Worm (Caenorhabditis elegans) whole organism, early embryonic: ENCODE data around the gene ZK632.12.

Experiments used
- B0310.2 ChIP-seq: sonication (generic microtip); optimal IDR thresholded peaks from 2 replicates; lab custom pipeline; 2016; ENCODE audit warnings: mild to moderate bottlenecking, missing genetic modification characterization, missing compliant biosample characterization
- aly-1 ChIP-seq: sonication (generic microtip); optimal IDR thresholded peaks from 2 replicates; lab custom pipeline; 2016; ENCODE audit warnings: missing genetic modification characterization, missing compliant biosample characterization
- ama-1 ChIP-seq: fragments of 150-350 bp; optimal IDR thresholded peaks from 2 replicates; lab custom pipeline; 2014
- ceh-13 ChIP-seq: fragments of 200-800 bp; sonication (Bioruptor generic); optimal IDR thresholded peaks from 2 replicates; lab custom pipeline; 2018; ENCODE audit warnings: mild to moderate bottlenecking, missing genetic modification characterization, missing compliant biosample characterization
- ceh-36 ChIP-seq: sonication (generic microtip); optimal IDR thresholded peaks from 2 replicates; lab custom pipeline; 2016; ENCODE audit warnings: missing genetic modification characterization, inconsistent platforms, missing compliant biosample characterization
- flt-1 ChIP-seq: fragments of 200-800 bp; sonication (Bioruptor generic); IDR thresholded peaks from 2 replicates; pipeline ENCODE4 v1.3.6; 2022; ENCODE audit warnings: missing genetic modification characterization, missing compliant biosample characterization
- hmg-4 ChIP-seq: fragments of 200-800 bp; sonication (Bioruptor generic); optimal IDR thresholded peaks from 2 replicates; lab custom pipeline; 2018; ENCODE audit warnings: mild to moderate bottlenecking, missing genetic modification characterization, missing compliant biosample characterization
- pes-1 ChIP-seq: fragments of 200-800 bp; sonication (Bioruptor generic); IDR thresholded peaks from 2 replicates; pipeline ENCODE4 v1.3.6; 2022; ENCODE audit warnings: missing genetic modification reagents, missing genetic modification characterization, missing compliant biosample characterization
- scrt-1 ChIP-seq: fragments of 200-800 bp; sonication (Bioruptor generic); IDR thresholded peaks from 2 replicates; pipeline ENCODE4 v1.3.6; 2022; ENCODE audit warnings: missing genetic modification characterization, missing compliant biosample characterization
- tbx-37 ChIP-seq: fragments of 200-800 bp; sonication (Bioruptor generic); conservative IDR thresholded peaks from 2 replicates; pipeline ENCODE4 v1.3.6; 2022; ENCODE audit warnings: missing genetic modification reagents, missing genetic modification characterization, missing compliant biosample characterization
- tra-4 ChIP-seq: sonication (generic microtip); optimal IDR thresholded peaks from 2 replicates; lab custom pipeline; 2017; ENCODE audit warnings: missing genetic modification characterization, missing compliant biosample characterization

DNA sequence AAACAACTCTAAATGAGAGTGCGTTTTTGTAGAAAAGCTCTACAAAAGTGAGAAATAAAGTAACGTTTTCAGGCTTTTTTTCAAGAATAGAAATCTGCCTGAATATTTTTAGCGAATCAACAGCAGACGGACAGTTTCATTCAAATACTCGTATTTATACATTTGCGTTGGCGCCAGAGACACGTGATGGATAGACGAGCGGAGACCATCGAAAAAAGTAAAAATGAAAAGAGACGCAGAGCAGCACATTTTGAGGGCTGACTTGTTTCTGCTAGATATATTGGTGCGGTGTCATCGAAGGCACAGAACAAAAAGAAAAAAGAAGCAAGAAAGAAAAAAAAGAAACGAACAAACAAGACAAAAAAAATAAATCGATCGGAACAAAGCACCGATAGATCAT, 4.6 kb upstream of the ZK632.12 start:
- no peak for TF ChIP-seq pes-1 (GFP tag; lab: Robert Waterston, UW)
- no peak for TF ChIP-seq flt-1 (GFP tag; lab: Robert Waterston, UW)
- no peak for TF ChIP-seq scrt-1 (GFP tag; lab: Robert Waterston, UW)
- TF ChIP-seq tbx-37 (GFP tag; lab: Robert Waterston, UW): no peak
- TF ChIP-seq ceh-13 (GFP tag; lab: Kevin White, UChicago): no peak
- TF ChIP-seq aly-1: no peak
- TF ChIP-seq hmg-4 (GFP tag; lab: Kevin White, UChicago): no peak
- TF ChIP-seq tra-4 (tag; lab: Kevin White, UChicago): no peak
- no peak for TF ChIP-seq B0310.2 (tag; lab: Kevin White, UChicago)
- TF ChIP-seq ama-1 (lab: Kevin White, UChicago): no peak
- TF ChIP-seq ceh-36 (tag; lab: Kevin White, UChicago): no peak
